Worm (Caenorhabditis elegans): ENCODE measurements around the gene fbxc-40.
"Not testable (repeated sequence)": the region's sequence is repeated elsewhere in the genome, so short reads cannot be mapped to it uniquely, and the experiment has no call there.

DNA sequence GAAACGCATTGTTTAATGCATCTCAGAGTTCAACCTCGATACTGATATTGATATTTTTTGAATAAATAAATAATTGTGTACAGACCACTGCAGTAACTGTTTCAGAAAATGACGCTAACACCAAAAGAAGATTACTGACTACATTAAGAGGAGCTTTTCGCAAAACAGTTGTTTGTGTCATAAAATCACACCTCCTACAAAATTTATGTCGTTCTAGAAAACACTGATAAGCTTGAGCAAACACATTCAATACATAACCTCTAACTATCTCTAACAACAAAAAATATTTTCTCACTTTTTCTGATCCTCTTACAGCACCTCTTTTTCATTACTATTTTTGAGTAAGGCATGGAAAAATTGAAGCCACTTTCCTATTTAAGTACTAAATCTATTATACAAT, 31.2 kb upstream of the fbxc-40 start, which contains the start of gene fbxc-7:
- TF ChIP-seq tbx-37 (GFP tag; conservative IDR thresholded peaks at IDR 0.05); ceh-36 (tag; optimal IDR thresholded peaks at IDR 0.05); ama-1 (optimal IDR thresholded peaks at IDR 0.05): not testable (repeated sequence)

Measured in whole organism, early embryonic.